Fruit fly (Drosophila melanogaster) S2 (cell line): Measurements from ENCODE around the gene modSP.

Experiments used
- CG8478 ChIP-seq: fragments of >200 bp; optimal IDR thresholded peaks from 2 replicates; lab custom pipeline; 2018
- CTCF ChIP-seq, 2 experiments: fragments of >200 bp; optimal IDR thresholded peaks; 2 replicates each; lab custom pipeline; 2018

DNA sequence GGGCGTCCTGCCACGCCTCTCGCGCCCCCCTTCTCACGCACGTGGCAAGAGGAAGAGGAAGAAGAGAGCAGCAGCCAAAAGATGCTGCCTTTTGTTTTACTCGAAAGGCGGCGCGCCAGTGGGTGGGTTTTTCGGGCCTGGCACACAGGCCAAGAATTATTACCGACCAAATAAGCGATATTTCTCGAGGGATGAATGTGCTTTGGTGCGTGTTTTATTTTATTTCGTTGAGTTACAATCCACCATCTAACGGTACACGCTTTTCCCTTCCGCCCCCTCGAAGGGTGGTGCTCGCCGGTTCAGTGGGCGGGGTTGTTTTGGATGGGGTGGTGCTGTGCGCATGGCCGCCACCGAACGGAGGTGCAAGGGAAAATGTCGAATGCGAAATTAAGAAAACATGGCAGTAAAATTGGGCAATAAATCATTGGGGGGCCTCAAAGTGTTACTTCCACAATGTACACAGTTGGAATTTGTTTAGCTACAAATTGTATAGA is 16.8 kb upstream of the modSP start:
- TF ChIP-seq CG8478 (no peak), CTCF (optimal IDR thresholded peaks at IDR 0.05; lab: Kevin White, UChicago) (no peak)
